Fruit fly (Drosophila melanogaster): Measurements from ENCODE around the gene Tnks.

The Tnks gene

dm6 chr3R:25647577-25648257, 13.4 kb downstream of the Tnks start:
- TF ChIP-seq noc (tag; optimal IDR thresholded peaks at IDR 0.05) = no peak

DNA sequence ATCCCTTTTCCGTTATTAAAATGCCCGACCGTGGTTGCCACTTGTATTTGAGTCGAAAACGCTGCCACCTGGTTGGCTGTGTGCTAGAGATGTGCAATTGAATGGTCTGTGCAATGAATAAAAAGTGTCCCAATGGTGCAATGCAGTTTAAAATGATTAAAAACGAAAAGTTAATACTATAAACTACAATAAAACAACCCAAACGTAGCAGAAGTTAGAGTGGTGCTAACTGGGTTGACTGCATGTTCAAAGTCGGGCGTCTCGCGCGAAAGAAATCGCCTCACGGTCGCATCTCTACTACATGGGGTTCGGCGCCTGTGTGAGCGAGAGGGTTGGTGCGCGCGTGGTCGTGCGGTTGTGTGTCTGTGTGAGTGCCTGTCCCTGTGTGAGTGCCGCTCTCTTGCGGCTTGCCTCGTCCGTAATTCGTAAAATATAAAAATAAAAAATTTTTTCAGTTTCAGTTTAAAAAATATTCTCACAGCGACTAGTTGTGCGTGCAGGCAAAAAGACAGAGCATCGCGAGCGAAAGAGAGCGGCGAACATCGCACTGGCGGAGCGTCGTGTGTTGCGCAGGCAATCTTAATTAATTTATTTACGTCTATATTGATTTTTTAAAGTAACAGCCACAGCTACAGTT, 14.1 kb downstream of the Tnks start:
- TF ChIP-seq noc (tag; optimal IDR thresholded peaks at IDR 0.05) = peak; percentile 90

DNA sequence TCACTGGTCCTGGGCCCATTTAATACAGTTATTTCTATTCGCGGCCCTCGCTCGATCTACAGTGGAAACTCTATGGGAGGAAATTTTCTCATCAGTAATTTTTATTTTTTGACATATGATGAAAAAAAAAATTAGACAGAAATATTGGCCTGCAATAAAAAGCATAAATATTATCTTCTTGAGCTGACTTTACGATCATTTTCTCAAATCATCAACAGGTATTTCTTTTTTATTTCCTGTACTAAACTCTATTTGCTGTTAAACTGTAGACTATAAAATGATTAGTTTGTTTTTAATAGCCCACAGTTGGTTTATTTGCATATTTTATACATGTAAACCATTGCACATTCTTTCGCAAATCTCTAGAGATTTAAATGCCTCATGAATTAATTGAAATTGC, 16.9 kb downstream of the Tnks start:
- no peak for TF ChIP-seq noc (tag; optimal IDR thresholded peaks at IDR 0.05)

DNA sequence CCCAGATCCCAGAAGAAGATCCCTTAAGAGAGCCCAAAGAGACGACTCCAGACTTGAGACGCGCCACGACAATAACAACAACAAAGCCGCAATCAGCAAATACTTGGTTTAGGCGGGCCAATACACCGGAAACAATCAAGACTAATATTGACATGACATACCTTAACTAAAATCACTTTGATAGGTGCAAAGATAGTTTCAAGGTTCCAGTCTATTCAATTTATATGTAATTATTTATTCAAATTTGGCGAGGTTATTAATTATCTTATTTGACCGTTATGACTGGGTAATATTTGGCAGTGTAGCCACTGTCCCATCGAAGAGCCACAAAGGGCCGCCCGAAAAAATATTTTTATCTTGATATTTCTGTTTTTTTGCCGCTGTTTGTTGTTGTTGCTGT, 20.6 kb downstream of the Tnks start:
- peak; percentile 5 for TF ChIP-seq noc (tag; optimal IDR thresholded peaks at IDR 0.05)

- TF ChIP-seq noc (tag; optimal IDR thresholded peaks at IDR 0.05) = no peak
These were observed 22.1 kb downstream of the Tnks start for dm6 chr3R:25638961-25639360.

- TF ChIP-seq noc (tag; optimal IDR thresholded peaks at IDR 0.05) = no peak
These were observed 22.7 kb downstream of the Tnks start for dm6 chr3R:25638381-25638780.

- TF ChIP-seq noc (tag; optimal IDR thresholded peaks at IDR 0.05) = no peak
These were observed 23.6 kb downstream of the Tnks start, which contains the start of gene jigr1 for dm6 chr3R:25637294-25638174. TSS of gene jigr1 (plus strand) at chr3R:25637843.

DNA sequence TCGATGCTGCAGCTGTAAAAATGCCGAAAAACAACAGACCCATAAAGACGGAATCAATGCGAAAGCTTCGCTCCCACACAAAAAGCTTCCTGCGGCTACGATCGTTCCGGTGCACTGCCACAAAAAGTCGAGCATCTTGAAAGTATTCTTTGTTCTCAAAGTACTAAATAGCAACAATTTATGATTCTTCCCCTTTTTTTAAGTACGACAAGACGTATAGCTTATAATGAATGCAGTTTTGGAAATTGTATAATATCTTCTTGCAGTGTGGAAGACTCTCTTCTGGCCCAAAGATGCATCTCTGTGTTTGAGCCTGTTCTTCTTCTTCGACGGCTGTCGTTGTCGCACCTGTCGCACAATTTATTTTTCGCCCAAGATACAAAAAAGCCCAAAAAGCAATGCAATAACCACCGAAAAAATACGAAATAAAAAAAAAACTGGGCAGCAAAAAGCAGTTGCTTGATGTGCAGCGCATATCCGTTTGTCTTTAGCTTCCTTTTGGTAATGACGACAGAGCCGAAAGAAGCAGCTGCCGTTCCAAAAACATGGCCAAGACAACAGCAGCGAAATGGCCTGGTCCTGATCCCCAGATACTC, 27.1 kb downstream of the Tnks start:
- TF ChIP-seq noc (tag; optimal IDR thresholded peaks at IDR 0.05) = no peak

dm6 chr3R:25631079-25631478, 30.0 kb downstream of the Tnks start:
- TF ChIP-seq noc (tag; optimal IDR thresholded peaks at IDR 0.05) = no peak

dm6 chr3R:25630541-25630940, 30.5 kb downstream of the Tnks start:
- no peak for TF ChIP-seq noc (tag; optimal IDR thresholded peaks at IDR 0.05)

- TF ChIP-seq noc (tag; optimal IDR thresholded peaks at IDR 0.05) = no peak
These were observed 32.4 kb downstream of the Tnks start for dm6 chr3R:25628657-25629056.

DNA sequence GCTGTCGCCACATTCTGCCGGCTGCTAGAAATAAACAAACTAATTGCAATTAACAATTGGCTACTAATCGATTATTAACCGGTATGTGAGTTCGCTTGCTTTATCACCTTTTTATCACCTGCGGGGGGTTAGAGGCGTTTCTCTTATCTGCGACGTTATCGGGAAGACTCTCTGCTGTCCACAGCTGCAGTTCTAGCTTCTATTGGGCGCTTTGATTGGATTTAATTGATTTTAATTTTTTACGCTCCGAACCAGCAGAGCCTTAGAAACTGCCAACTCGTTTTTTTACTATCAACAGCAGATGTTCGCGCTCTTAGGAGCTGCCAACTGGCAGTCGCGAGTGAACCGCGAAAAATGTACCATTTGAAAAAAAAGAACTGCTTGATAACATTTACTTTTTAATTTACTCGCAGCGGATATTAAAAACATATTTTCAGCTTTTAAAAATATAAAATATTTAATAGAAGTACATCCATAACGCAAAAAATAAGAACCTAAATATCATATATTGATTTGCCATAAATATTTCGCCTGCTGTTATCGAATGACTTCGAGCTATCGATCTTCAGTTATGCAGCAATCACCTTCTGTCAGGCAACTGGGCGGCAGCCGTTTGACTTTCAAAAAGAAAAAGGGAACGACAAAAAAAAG, 34.3 kb downstream of the Tnks start, which contains the start of gene Ssadh:
Gene Ssadh, minus strand, starts transcription at position 300 of the 651 bp plus-strand sequence.
- no peak for TF ChIP-seq noc (tag; optimal IDR thresholded peaks at IDR 0.05)

DNA sequence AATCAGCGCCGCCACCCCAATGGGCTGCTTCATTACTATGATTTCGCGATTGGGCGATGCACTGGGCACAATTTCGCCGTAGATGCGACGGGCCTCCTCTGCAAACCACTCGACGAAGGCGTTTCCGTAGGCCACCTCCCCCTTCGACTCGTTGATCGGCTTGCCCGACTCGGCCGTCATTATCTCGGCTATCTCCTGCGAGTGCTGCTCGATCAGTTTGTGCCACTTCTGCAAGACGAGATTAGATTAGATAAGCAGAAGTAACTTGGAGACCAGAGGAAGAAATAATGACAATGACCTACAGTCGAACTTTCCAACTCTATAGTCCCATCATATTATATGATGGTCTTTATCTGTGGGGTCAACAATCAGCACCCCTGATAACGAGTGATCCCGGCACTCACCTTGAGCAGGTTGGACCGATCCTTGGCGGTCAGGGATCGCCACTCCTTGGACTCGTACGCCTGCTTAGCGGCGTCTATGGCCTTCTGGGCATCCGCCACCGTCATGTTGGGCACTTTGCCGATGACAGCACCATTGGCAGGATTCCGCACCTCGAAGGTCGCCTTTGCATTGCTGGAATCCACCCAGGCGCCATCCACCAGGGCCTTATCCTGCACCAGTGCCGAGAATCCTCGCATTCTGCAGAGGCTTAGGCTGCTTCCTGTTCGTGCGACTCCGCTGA, 35.0 kb downstream of the Tnks start:
- TF ChIP-seq noc (tag; optimal IDR thresholded peaks at IDR 0.05) = no peak

- no peak for TF ChIP-seq noc (tag; optimal IDR thresholded peaks at IDR 0.05)
These were observed 37.0 kb downstream of the Tnks start, which contains the start of gene Npl4 for dm6 chr3R:25623800-25624791. TSS of gene Npl4 (minus strand) at chr3R:25624662.

All from whole organism, larva.